Worm (Caenorhabditis elegans): ENCODE results near the gene ZC132.11.

Gene ZC132.11

ce11 chrV:4261385-4261784 lies 37.1 kb downstream of the ZC132.11 start:
- TF ChIP-seq C06A6.2 (GFP tag; conservative IDR thresholded peaks at IDR 0.05) (no peak), rec-8 (tag; optimal IDR thresholded peaks at IDR 0.05) (no peak), mxl-1 (tag; optimal IDR thresholded peaks at IDR 0.05) (no peak), cebp-1 (GFP tag; IDR thresholded peaks at IDR 0.05) (no peak), cebp-1 (tag; optimal IDR thresholded peaks at IDR 0.05) (no peak), dpff-1 (tag; optimal IDR thresholded peaks at IDR 0.05) (no peak), gei-17 (GFP tag; optimal IDR thresholded peaks at IDR 0.05) (no peak), egl-18 (GFP tag; IDR thresholded peaks at IDR 0.05) (no peak), T07F8.4 (tag; optimal IDR thresholded peaks at IDR 0.05) (no peak), bed-1 (GFP tag; IDR thresholded peaks at IDR 0.05) (no peak), Y56A3A.18 (GFP tag; IDR thresholded peaks at IDR 0.05) (no peak), lir-1 (GFP tag; conservative IDR thresholded peaks at IDR 0.05) (no peak), hsf-1 (GFP tag; IDR thresholded peaks at IDR 0.05) (no peak), B0261.1 (tag; optimal IDR thresholded peaks at IDR 0.05) (no peak), repo-1 (tag; optimal IDR thresholded peaks at IDR 0.05) (no peak), lag-1 (GFP tag; IDR thresholded peaks at IDR 0.05) (no peak), nhr-90 (tag; optimal IDR thresholded peaks at IDR 0.05) (no peak), hlh-26 (GFP tag; conservative IDR thresholded peaks at IDR 0.05) (no peak)

ce11 chrV:4260090-4260489 lies 38.4 kb downstream of the ZC132.11 start, which contains the start of gene srt-3:
Gene srt-3, minus strand, starts transcription at chrV:4260190.
- TF ChIP-seq sea-2 (GFP tag; IDR thresholded peaks at IDR 0.05) = no peak
- no peak for TF ChIP-seq Y67H2A.10 (GFP tag; conservative IDR thresholded peaks at IDR 0.05)
- no peak for TF ChIP-seq cebp-2 (GFP tag; IDR thresholded peaks at IDR 0.05)
- no peak for TF ChIP-seq pbrm-1 (GFP tag; IDR thresholded peaks at IDR 0.05)
- no peak for TF ChIP-seq Y53G8AR.9 (GFP tag; conservative IDR thresholded peaks at IDR 0.05)
- no peak for TF ChIP-seq hmg-20 (GFP tag; IDR thresholded peaks at IDR 0.05)
- no peak for TF ChIP-seq somi-1 (GFP tag; optimal IDR thresholded peaks at IDR 0.05)

- TF ChIP-seq die-1 (tag; optimal IDR thresholded peaks at IDR 0.05) (no peak), atf-7 (tag; optimal IDR thresholded peaks at IDR 0.05) (no peak), rpc-1 (optimal IDR thresholded peaks at IDR 0.05) (no peak), rpc-1 (tag; optimal IDR thresholded peaks at IDR 0.05) (no peak), nfyb-1 (GFP tag; IDR thresholded peaks at IDR 0.05) (no peak), T26A5.8 (tag; optimal IDR thresholded peaks at IDR 0.05) (no peak), ceh-91 (GFP tag; IDR thresholded peaks at IDR 0.05) (no peak), attf-5 (GFP tag; optimal IDR thresholded peaks at IDR 0.05) (no peak), ets-4 (GFP tag; optimal IDR thresholded peaks at IDR 0.05) (no peak), mxl-1 (tag; optimal IDR thresholded peaks at IDR 0.05) (no peak), ztf-6 (GFP tag; IDR thresholded peaks at IDR 0.05) (no peak), F55B11.4 (tag; optimal IDR thresholded peaks at IDR 0.05; ENCODE audit: borderline replicate concordance, insufficient read depth) (no peak), lin-35 (GFP tag; optimal IDR thresholded peaks at IDR 0.05) (no peak), Y56A3A.18 (GFP tag; IDR thresholded peaks at IDR 0.05) (no peak), ZK185.1 (tag; optimal IDR thresholded peaks at IDR 0.05; ENCODE audit: poor library complexity, severe bottlenecking) (no peak), cebp-1 (GFP tag; IDR thresholded peaks at IDR 0.05) (no peak), cebp-1 (tag; optimal IDR thresholded peaks at IDR 0.05) (no peak), C17E4.6 (GFP tag; IDR thresholded peaks at IDR 0.05) (no peak), somi-1 (GFP tag; optimal IDR thresholded peaks at IDR 0.05) (no peak), egl-18 (GFP tag; IDR thresholded peaks at IDR 0.05) (no peak)
Observed at ce11 chrV:4256474-4256873, 42.0 kb downstream of the ZC132.11 start, which contains the start of gene srt-14. Gene srt-14, minus strand, starts transcription at chrV:4256574.

Data from whole organism, young adult.